Worm (Caenorhabditis elegans) whole organism, early embryonic: ENCODE results near the gene ZK673.6.
"Not testable (repeated sequence)": the region's sequence is repeated elsewhere in the genome, so short reads cannot be mapped to it uniquely, and the experiment has no call there.

Source experiments
- B0310.2 ChIP-seq: sonication (generic microtip); optimal IDR thresholded peaks from 2 replicates; lab custom pipeline; 2016; ENCODE audit warnings: mild to moderate bottlenecking, missing genetic modification characterization, missing compliant biosample characterization
- F13C5.2 ChIP-seq: sonication (generic microtip); optimal IDR thresholded peaks from 2 replicates; lab custom pipeline; 2017; ENCODE audit warnings: mild to moderate bottlenecking, missing genetic modification characterization, inconsistent platforms, missing compliant biosample characterization
- aly-1 ChIP-seq: sonication (generic microtip); optimal IDR thresholded peaks from 2 replicates; lab custom pipeline; 2016; ENCODE audit warnings: missing genetic modification characterization, missing compliant biosample characterization
- ama-1 ChIP-seq: fragments of 150-350 bp; optimal IDR thresholded peaks from 2 replicates; lab custom pipeline; 2014
- ceh-13 ChIP-seq: fragments of 200-800 bp; sonication (Bioruptor generic); optimal IDR thresholded peaks from 2 replicates; lab custom pipeline; 2018; ENCODE audit warnings: mild to moderate bottlenecking, missing genetic modification characterization, missing compliant biosample characterization
- ceh-36 ChIP-seq: sonication (generic microtip); optimal IDR thresholded peaks from 2 replicates; lab custom pipeline; 2016; ENCODE audit warnings: missing genetic modification characterization, inconsistent platforms, missing compliant biosample characterization
- ets-7 ChIP-seq: sonication (generic microtip); optimal IDR thresholded peaks from 2 replicates; lab custom pipeline; 2016; ENCODE audit warnings: missing genotype, missing genetic modification characterization, missing compliant biosample characterization
- flt-1 ChIP-seq: fragments of 200-800 bp; sonication (Bioruptor generic); IDR thresholded peaks from 2 replicates; pipeline ENCODE4 v1.3.6; 2022; ENCODE audit warnings: missing genetic modification characterization, missing compliant biosample characterization
- hmbx-1 ChIP-seq: sonication (generic microtip); optimal IDR thresholded peaks from 2 replicates; lab custom pipeline; 2016; ENCODE audit warnings: mild to moderate bottlenecking, missing genetic modification characterization, missing compliant biosample characterization
- hmg-4 ChIP-seq: fragments of 200-800 bp; sonication (Bioruptor generic); optimal IDR thresholded peaks from 2 replicates; lab custom pipeline; 2018; ENCODE audit warnings: mild to moderate bottlenecking, missing genetic modification characterization, missing compliant biosample characterization
- hnd-1 ChIP-seq: sonication (generic microtip); optimal IDR thresholded peaks from 2 replicates; lab custom pipeline; 2016; ENCODE audit warnings: missing genetic modification characterization, missing compliant biosample characterization
- pes-1 ChIP-seq: fragments of 200-800 bp; sonication (Bioruptor generic); IDR thresholded peaks from 2 replicates; pipeline ENCODE4 v1.3.6; 2022; ENCODE audit warnings: missing genetic modification reagents, missing genetic modification characterization, missing compliant biosample characterization
- scrt-1 ChIP-seq: fragments of 200-800 bp; sonication (Bioruptor generic); IDR thresholded peaks from 2 replicates; pipeline ENCODE4 v1.3.6; 2022; ENCODE audit warnings: missing genetic modification characterization, missing compliant biosample characterization
- sea-1 ChIP-seq: fragments of 200-800 bp; sonication (Bioruptor generic); conservative IDR thresholded peaks from 2 replicates; pipeline ENCODE4 v1.3.6; 2022; ENCODE audit warnings: missing genetic modification characterization, missing compliant biosample characterization
- tbx-11 ChIP-seq: fragments of 200-800 bp; sonication (Bioruptor generic); IDR thresholded peaks from 2 replicates; pipeline ENCODE4 v1.3.6; 2022; ENCODE audit warnings: missing genetic modification characterization, missing compliant biosample characterization
- tbx-37 ChIP-seq: fragments of 200-800 bp; sonication (Bioruptor generic); conservative IDR thresholded peaks from 2 replicates; pipeline ENCODE4 v1.3.6; 2022; ENCODE audit warnings: missing genetic modification reagents, missing genetic modification characterization, missing compliant biosample characterization
- tra-4 ChIP-seq: sonication (generic microtip); optimal IDR thresholded peaks from 2 replicates; lab custom pipeline; 2017; ENCODE audit warnings: missing genetic modification characterization, missing compliant biosample characterization

The ZK673.6 gene

DNA sequence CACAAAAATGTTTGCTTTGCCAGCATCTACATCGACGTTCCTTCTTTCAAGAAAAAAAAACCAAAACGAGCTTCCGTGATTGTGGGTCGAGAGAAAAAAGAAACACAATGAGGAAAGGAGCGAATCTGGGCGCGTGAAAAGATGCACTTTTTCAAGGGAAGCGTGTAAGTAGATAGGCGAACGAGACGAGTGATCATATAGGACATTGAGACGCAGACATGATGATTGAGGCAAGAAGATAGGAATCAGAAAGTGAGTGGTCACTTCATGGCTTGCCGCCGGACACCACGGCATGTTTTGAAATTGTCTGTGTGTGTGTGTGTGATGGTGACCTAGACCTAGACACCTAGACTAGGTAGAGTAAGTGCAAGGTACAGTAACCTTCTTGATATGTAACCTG lies 37.4 kb upstream of the ZK673.6 start:
- TF ChIP-seq aly-1 (no peak), ceh-36 (no peak), tbx-37 (GFP tag; lab: Robert Waterston, UW) (no peak), hmg-4 (GFP tag; lab: Kevin White, UChicago) (peak; percentile 34), sea-1 (GFP tag; lab: Robert Waterston, UW) (no peak), flt-1 (GFP tag; lab: Robert Waterston, UW) (no peak), pes-1 (GFP tag; lab: Robert Waterston, UW) (no peak), ets-7 (tag; lab: Kevin White, UChicago) (no peak), hmbx-1 (tag; lab: Kevin White, UChicago) (no peak), tra-4 (tag; lab: Kevin White, UChicago) (no peak), tbx-11 (GFP tag; lab: Robert Waterston, UW) (no peak), F13C5.2 (tag; lab: Kevin White, UChicago) (peak; percentile 28), ama-1 (no peak)

- TF ChIP-seq scrt-1 (GFP tag; lab: Robert Waterston, UW) = no peak
- TF ChIP-seq B0310.2 (tag; lab: Kevin White, UChicago) = no peak
- no peak for TF ChIP-seq tra-4 (tag; lab: Kevin White, UChicago)
These were observed 36.5 kb upstream of the ZK673.6 start for ce11 chrII:10500674-10501073.

DNA sequence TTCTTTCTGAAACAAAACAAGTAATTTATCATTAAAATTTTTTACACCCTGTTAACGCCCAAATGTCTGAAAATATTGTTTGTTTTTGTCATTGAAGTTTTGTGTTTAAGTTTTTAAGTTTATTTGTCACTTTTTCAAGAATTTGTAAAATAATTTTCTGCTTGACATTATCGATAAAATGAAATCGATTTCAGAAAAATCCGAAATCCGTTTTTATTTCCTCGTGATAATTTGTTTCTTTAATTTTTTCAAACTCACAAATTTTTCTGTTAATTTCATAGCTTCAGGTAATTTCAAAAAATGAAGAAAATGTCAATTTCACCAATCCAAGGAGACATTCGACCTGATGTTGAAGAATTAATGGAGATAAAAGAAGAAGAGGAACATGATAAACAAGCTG lies 31.8 kb upstream of the ZK673.6 start, which contains the start of gene ZK666.12:
TSS of gene ZK666.12 (plus strand) at position 301 of the 400 bp plus-strand sequence.
- TF ChIP-seq ets-7 (tag; lab: Kevin White, UChicago) (no peak), ama-1 (no peak), hmg-4 (GFP tag; lab: Kevin White, UChicago) (no peak), pes-1 (GFP tag; lab: Robert Waterston, UW) (no peak), tbx-37 (GFP tag; lab: Robert Waterston, UW) (no peak), hnd-1 (tag; lab: Kevin White, UChicago) (no peak), F13C5.2 (tag; lab: Kevin White, UChicago) (no peak), scrt-1 (GFP tag; lab: Robert Waterston, UW) (no peak), tra-4 (tag; lab: Kevin White, UChicago) (no peak), sea-1 (GFP tag; lab: Robert Waterston, UW) (no peak)

ce11 chrII:10494467-10494866 lies 30.3 kb upstream of the ZK673.6 start, which contains the start of gene ZK666.14:
ZK666.14 (plus strand) TSS chrII:10494767.
- TF ChIP-seq flt-1 (GFP tag; lab: Robert Waterston, UW) (no peak), aly-1 (no peak), ceh-36 (no peak), ets-7 (tag; lab: Kevin White, UChicago) (no peak), pes-1 (GFP tag; lab: Robert Waterston, UW) (no peak), tbx-37 (GFP tag; lab: Robert Waterston, UW) (no peak), sea-1 (GFP tag; lab: Robert Waterston, UW) (no peak), F13C5.2 (tag; lab: Kevin White, UChicago) (no peak), hnd-1 (tag; lab: Kevin White, UChicago) (no peak), ama-1 (no peak), hmg-4 (GFP tag; lab: Kevin White, UChicago) (no peak), tra-4 (tag; lab: Kevin White, UChicago) (no peak), B0310.2 (tag; lab: Kevin White, UChicago) (no peak), scrt-1 (GFP tag; lab: Robert Waterston, UW) (no peak), ceh-13 (GFP tag; lab: Kevin White, UChicago) (no peak), tbx-11 (GFP tag; lab: Robert Waterston, UW) (no peak), hmbx-1 (tag; lab: Kevin White, UChicago) (no peak)

- TF ChIP-seq aly-1; F13C5.2 (tag; lab: Kevin White, UChicago); ceh-13 (GFP tag; lab: Kevin White, UChicago): not testable (repeated sequence)
These were observed 28.9 kb upstream of the ZK673.6 start, which contains the start of gene ZK666.8 for ce11 chrII:10493034-10493433. ZK666.8 (minus strand) TSS chrII:10493134.

- TF ChIP-seq tbx-37 (GFP tag; lab: Robert Waterston, UW) = no peak
- no peak for TF ChIP-seq sea-1 (GFP tag; lab: Robert Waterston, UW)
- no peak for TF ChIP-seq ceh-36
- TF ChIP-seq hmg-4 (GFP tag; lab: Kevin White, UChicago) = no peak
These were observed 26.2 kb upstream of the ZK673.6 start, which contains the start of gene clec-61 for ce11 chrII:10490329-10490728. clec-61 (minus strand) TSS chrII:10490537.

ce11 chrII:10486738-10487137 lies 22.6 kb upstream of the ZK673.6 start, which contains the start of gene ZK666.15:
ZK666.15 (plus strand) TSS chrII:10487038.
- TF ChIP-seq hmbx-1 (tag; lab: Kevin White, UChicago) (no peak), flt-1 (GFP tag; lab: Robert Waterston, UW) (no peak)

DNA sequence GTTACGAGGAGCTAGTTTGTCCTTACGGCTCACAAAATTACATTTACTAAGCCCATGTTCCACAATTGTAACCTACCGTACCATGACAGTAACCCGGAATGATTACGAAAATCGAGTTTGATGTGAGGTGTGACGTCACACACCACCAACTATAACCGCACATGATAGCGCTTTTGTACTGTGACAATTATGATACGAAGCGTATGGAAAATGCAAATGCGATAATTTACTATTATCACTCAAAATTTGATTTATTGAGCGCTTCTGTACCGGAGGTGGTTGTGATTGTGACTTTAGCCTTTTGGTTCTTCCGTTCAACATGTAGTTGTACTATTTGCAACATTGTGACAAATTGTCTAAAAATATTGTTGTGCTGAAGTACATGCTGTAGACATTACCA lies 21.5 kb upstream of the ZK673.6 start:
- no peak for TF ChIP-seq tbx-37 (GFP tag; lab: Robert Waterston, UW)
- TF ChIP-seq hmg-4 (GFP tag; lab: Kevin White, UChicago) = no peak
- no peak for TF ChIP-seq tra-4 (tag; lab: Kevin White, UChicago)

DNA sequence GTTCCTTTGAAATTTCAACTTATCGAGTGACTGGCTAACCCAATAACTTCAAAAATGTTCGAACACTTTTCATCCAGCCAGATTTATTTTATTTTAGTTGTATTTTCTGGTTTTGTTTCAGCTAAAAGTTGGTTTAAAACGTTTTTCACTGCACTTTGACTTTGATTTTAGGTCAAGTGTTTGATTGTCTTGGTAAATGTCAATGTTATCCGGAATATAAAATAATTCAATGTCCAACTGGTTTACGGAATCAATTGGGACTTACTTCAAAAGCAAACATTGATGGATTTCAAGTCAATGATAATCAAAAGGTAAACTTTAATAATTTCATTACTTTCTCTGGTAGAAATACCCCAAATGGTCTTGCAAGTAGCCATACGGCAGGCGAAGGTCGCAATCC lies 19.7 kb upstream of the ZK673.6 start:
- TF ChIP-seq ets-7 (tag; lab: Kevin White, UChicago) = no peak
